Fruit fly (Drosophila melanogaster) whole organism, wandering third instar larva: ENCODE measurements around the gene Or9a.

Source experiments
- Abd-B ChIP-seq: fragments of >200 bp; optimal IDR thresholded peaks from 2 replicates; lab custom pipeline; 2017; ENCODE audit warnings: missing biosample characterization, missing genetic modification characterization
- CG32264 ChIP-seq: fragments of 200-800 bp; sonication (Bioruptor generic); optimal IDR thresholded peaks from 2 replicates; lab custom pipeline; 2016; ENCODE audit warnings: missing biosample characterization, missing genetic modification characterization
- CG9705 ChIP-seq: fragments of 200-800 bp; sonication (Bioruptor generic); optimal IDR thresholded peaks from 2 replicates; lab custom pipeline; 2018; ENCODE audit warnings: missing biosample characterization, mild to moderate bottlenecking, missing genetic modification characterization
- CrebA ChIP-seq: fragments of 200-800 bp; sonication (Bioruptor generic); optimal IDR thresholded peaks from 2 replicates; lab custom pipeline; 2016; ENCODE audit warnings: missing biosample characterization, mild to moderate bottlenecking, missing genetic modification characterization, borderline replicate concordance
- Dfd ChIP-seq: fragments of >200 bp; optimal IDR thresholded peaks from 2 replicates; lab custom pipeline; 2017; ENCODE audit warnings: missing biosample characterization, missing genetic modification characterization
- Dif ChIP-seq: fragments of 200-275, 200-300 bp; sonication (Bioruptor generic); optimal IDR thresholded peaks from 2 replicates; lab custom pipeline; 2018; ENCODE audit warnings: missing biosample characterization, missing genetic modification characterization; ENCODE audit not compliant: partially characterized antibody
- GATAd ChIP-seq: sonication (Bioruptor generic); optimal IDR thresholded peaks from 2 replicates; lab custom pipeline; 2016; ENCODE audit warnings: missing biosample characterization, missing genetic modification characterization
- HLH106 ChIP-seq: fragments of 200-800 bp; optimal IDR thresholded peaks from 3 replicates; lab custom pipeline; 2019; ENCODE audit warnings: missing biosample characterization, mild to moderate bottlenecking, missing genetic modification characterization, moderate library complexity
- Hnf4 ChIP-seq: fragments of 200-800 bp; sonication (Bioruptor generic); optimal IDR thresholded peaks from 2 replicates; lab custom pipeline; 2016; ENCODE audit warnings: missing biosample characterization, mild to moderate bottlenecking, missing genetic modification characterization
- Hr78 ChIP-seq: fragments of >200 bp; optimal IDR thresholded peaks from 2 replicates; lab custom pipeline; 2017; ENCODE audit warnings: missing biosample characterization, missing genetic modification characterization
- Hr83 ChIP-seq: fragments of 200-300 bp; sonication (Bioruptor generic); optimal IDR thresholded peaks from 2 replicates; lab custom pipeline; 2016; ENCODE audit warnings: missing biosample characterization, mild to moderate bottlenecking, missing genetic modification characterization, moderate library complexity; ENCODE audit not compliant: poor library complexity, severe bottlenecking
- Jra ChIP-seq: sonication (Bioruptor generic); optimal IDR thresholded peaks from 2 replicates; lab custom pipeline; 2016; ENCODE audit warnings: missing biosample characterization, missing genetic modification characterization
- Mio ChIP-seq: sonication (Bioruptor generic); optimal IDR thresholded peaks from 2 replicates; lab custom pipeline; 2016; ENCODE audit warnings: missing biosample characterization, missing genetic modification characterization
- Myc ChIP-seq: fragments of >200 bp; optimal IDR thresholded peaks from 2 replicates; lab custom pipeline; 2017
- N ChIP-seq: fragments of >200 bp; optimal IDR thresholded peaks from 2 replicates; lab custom pipeline; 2018; ENCODE audit warnings: missing biosample characterization, missing external identifiers, missing genetic modification characterization
- OdsH ChIP-seq: fragments of 200-800 bp; sonication (Bioruptor generic); optimal IDR thresholded peaks from 2 replicates; lab custom pipeline; 2016; ENCODE audit warnings: missing biosample characterization, mild to moderate bottlenecking, missing genetic modification characterization
- Rel ChIP-seq, 2 experiments: fragments of 200-800 bp; sonication (Bioruptor generic) in 1 of 2; optimal IDR thresholded peaks; 2 replicates in 1 of 2; 3 replicates in 1 of 2; lab custom pipeline; 2016 to 2019; ENCODE audit warnings: mild to moderate bottlenecking in 2 of 2, missing biosample characterization in 2 of 2, missing genetic modification characterization in 2 of 2, moderate library complexity in 1 of 2
- Sp1 ChIP-seq: fragments of 200-800 bp; sonication (Bioruptor generic); optimal IDR thresholded peaks from 3 replicates; lab custom pipeline; 2019; ENCODE audit warnings: missing biosample characterization, mild to moderate bottlenecking, missing genetic modification characterization, moderate library complexity
- Vsx2 ChIP-seq: fragments of 200-300, 225-300 bp; sonication (Bioruptor generic); optimal IDR thresholded peaks from 2 replicates; lab custom pipeline; 2018; ENCODE audit warnings: missing biosample characterization, missing genetic modification characterization; ENCODE audit not compliant: partially characterized antibody
- br ChIP-seq: fragments of 200-800 bp; sonication (Bioruptor generic); optimal IDR thresholded peaks from 2 replicates; lab custom pipeline; 2016; ENCODE audit warnings: missing biosample characterization, missing genetic modification characterization
- brk ChIP-seq: fragments of 200-800 bp; sonication (Bioruptor generic); optimal IDR thresholded peaks from 2 replicates; lab custom pipeline; 2016; ENCODE audit warnings: missing biosample characterization, mild to moderate bottlenecking, missing genetic modification characterization
- dl ChIP-seq, 2 experiments: fragments of 175-275, 200-275 bp in 1 of 2; fragments of 200-275 bp in 1 of 2; sonication (Bioruptor generic); optimal IDR thresholded peaks; lab custom pipeline; 2018; ENCODE audit warnings: mild to moderate bottlenecking in 2 of 2, missing biosample characterization in 2 of 2, missing genetic modification characterization in 2 of 2, moderate library complexity in 2 of 2; ENCODE audit not compliant: partially characterized antibody in 2 of 2, insufficient read depth in 1 of 2
- dmrt93B ChIP-seq: fragments of 200-800 bp; sonication (Bioruptor generic); optimal IDR thresholded peaks from 2 replicates; lab custom pipeline; 2018; ENCODE audit warnings: missing biosample characterization, mild to moderate bottlenecking, missing genetic modification characterization
- dsf ChIP-seq: sonication (Bioruptor generic); optimal IDR thresholded peaks from 2 replicates; lab custom pipeline; 2016; ENCODE audit warnings: missing biosample characterization, missing genetic modification characterization, borderline replicate concordance
- ey ChIP-seq: fragments of 200-800 bp; sonication (Bioruptor generic); optimal IDR thresholded peaks from 2 replicates; lab custom pipeline; 2016; ENCODE audit warnings: missing biosample characterization, missing genetic modification characterization
- foxo ChIP-seq, 2 experiments: fragments of 200-800 bp; sonication (Bioruptor generic); optimal IDR thresholded peaks; 2 replicates in 1 of 2; 3 replicates in 1 of 2; lab custom pipeline; 2016 to 2017; ENCODE audit warnings: missing biosample characterization in 2 of 2, missing genetic modification characterization in 2 of 2
- fru ChIP-seq: fragments of 200-800 bp; sonication (Bioruptor generic); optimal IDR thresholded peaks from 3 replicates; lab custom pipeline; 2016; ENCODE audit warnings: missing biosample characterization, mild to moderate bottlenecking, missing genetic modification characterization
- h ChIP-seq: fragments of 200-800 bp; sonication (Bioruptor generic); optimal IDR thresholded peaks from 3 replicates; lab custom pipeline; 2016; ENCODE audit warnings: missing biosample characterization, mild to moderate bottlenecking, missing genetic modification characterization
- jim ChIP-seq: fragments of 175-275, 200-325 bp; sonication (Bioruptor generic); optimal IDR thresholded peaks from 2 replicates; lab custom pipeline; 2016; ENCODE audit warnings: missing biosample characterization, mild to moderate bottlenecking, missing genetic modification characterization
- lola ChIP-seq: fragments of >200 bp; optimal IDR thresholded peaks from 2 replicates; lab custom pipeline; 2017; ENCODE audit warnings: missing biosample characterization, missing genetic modification characterization
- pan ChIP-seq: fragments of >200 bp; optimal IDR thresholded peaks from 2 replicates; lab custom pipeline; 2017
- psq ChIP-seq: fragments of 200-800 bp; sonication (Bioruptor generic); optimal IDR thresholded peaks from 3 replicates; lab custom pipeline; 2017; ENCODE audit warnings: missing biosample characterization, mild to moderate bottlenecking, missing genetic modification characterization, moderate library complexity
- rgr ChIP-seq: fragments of 200-800 bp; sonication (Bioruptor generic); optimal IDR thresholded peaks from 3 replicates; lab custom pipeline; 2016; ENCODE audit warnings: missing biosample characterization, mild to moderate bottlenecking, missing genetic modification characterization
- sage ChIP-seq: fragments of 200-800 bp; sonication (Bioruptor generic); optimal IDR thresholded peaks from 2 replicates; lab custom pipeline; 2016; ENCODE audit warnings: missing biosample characterization, mild to moderate bottlenecking, missing genetic modification characterization
- sv ChIP-seq: fragments of 200-800 bp; sonication (Bioruptor generic); optimal IDR thresholded peaks from 3 replicates; lab custom pipeline; 2016; ENCODE audit warnings: missing biosample characterization, missing genetic modification characterization
- tai ChIP-seq: sonication (Bioruptor generic); optimal IDR thresholded peaks from 2 replicates; lab custom pipeline; 2016; ENCODE audit warnings: missing biosample characterization, missing genetic modification characterization
- usp ChIP-seq: fragments of >200 bp; optimal IDR thresholded peaks from 2 replicates; lab custom pipeline; 2017; ENCODE audit warnings: missing biosample characterization, missing genetic modification characterization
- woc ChIP-seq: sonication (Bioruptor generic); optimal IDR thresholded peaks from 2 replicates; lab custom pipeline; 2016; ENCODE audit warnings: missing biosample characterization, mild to moderate bottlenecking, missing genetic modification characterization

Or9a gene

dm6 chrX:10460506-10461114, 1.1 kb upstream of the Or9a start, which contains the start of gene Neb-cGP:
Neb-cGP (plus strand) TSS chrX:10460736.
- TF ChIP-seq Dfd (GFP tag; lab: Kevin White, UChicago) (no peak), Sp1 (GFP tag; lab: Kevin White, UChicago) (peak; percentile 56), dl (GFP tag; optimal IDR thresholded peaks at IDR 0.05; lab: Kevin White, UChicago; ENCODE audit: insufficient read depth in 1 of 2, partially characterized antibody in 2 of 2) (no peak), OdsH (GFP tag; lab: Kevin White, UChicago) (peak; percentile 55), Abd-B (GFP tag; lab: Kevin White, UChicago) (no peak), rgr (GFP tag; lab: Kevin White, UChicago) (peak; percentile 75), br (GFP tag; lab: Kevin White, UChicago) (peak; percentile 53), Myc (lab: Kevin White, UChicago) (peak; percentile 45), Hr83 (GFP tag; lab: Kevin White, UChicago) (peak; percentile 90), h (GFP tag; lab: Kevin White, UChicago) (peak; percentile 77), ey (GFP tag; lab: Kevin White, UChicago) (peak; percentile 48), Hr78 (GFP tag; lab: Kevin White, UChicago) (no peak), Dif (GFP tag; lab: Kevin White, UChicago) (no peak), pan (lab: Kevin White, UChicago) (no peak), Hnf4 (GFP tag; lab: Kevin White, UChicago) (no peak), Rel (GFP tag; optimal IDR thresholded peaks at IDR 0.05; lab: Kevin White, UChicago) (no peak), Rel (tag; optimal IDR thresholded peaks at IDR 0.05; lab: Kevin White, UChicago) (peak; percentile 65), HLH106 (peak; percentile 66), jim (GFP tag; lab: Kevin White, UChicago) (no peak), CG32264 (GFP tag; lab: Kevin White, UChicago) (no peak), brk (GFP tag; lab: Kevin White, UChicago) (no peak), lola (GFP tag; lab: Kevin White, UChicago) (no peak), sv (GFP tag; lab: Kevin White, UChicago) (peak; percentile 51), Vsx2 (GFP tag; lab: Kevin White, UChicago) (no peak), sage (GFP tag; lab: Kevin White, UChicago) (peak; percentile 31), Mio (GFP tag; lab: Kevin White, UChicago) (no peak), dsf (GFP tag; lab: Kevin White, UChicago) (peak; percentile 39), woc (GFP tag; lab: Kevin White, UChicago) (peak; percentile 11), GATAd (GFP tag; lab: Kevin White, UChicago) (no peak), CrebA (GFP tag; lab: Kevin White, UChicago) (no peak), fru (GFP tag; lab: Kevin White, UChicago) (peak; percentile 62), dmrt93B (GFP tag; lab: Kevin White, UChicago) (peak; percentile 51), tai (GFP tag; lab: Kevin White, UChicago) (no peak), N (GFP tag; lab: Kevin White, UChicago) (no peak), Jra (no peak), CG9705 (GFP tag; lab: Kevin White, UChicago) (peak; percentile 58), usp (GFP tag; lab: Kevin White, UChicago) (no peak), foxo (GFP tag; optimal IDR thresholded peaks at IDR 0.05; lab: Kevin White, UChicago) (peak in 1 of 2 experiments; percentile 83), psq (GFP tag; lab: Kevin White, UChicago) (peak; percentile 46)

dm6 chrX:10454795-10455194, 4.7 kb downstream of the Or9a start, which contains the start of gene CG32683:
CG32683 (minus strand) TSS chrX:10454895.
- TF ChIP-seq usp (GFP tag; lab: Kevin White, UChicago), result no peak
- TF ChIP-seq OdsH (GFP tag; lab: Kevin White, UChicago), result no peak
- TF ChIP-seq Dif (GFP tag; lab: Kevin White, UChicago), result no peak
- TF ChIP-seq Mio (GFP tag; lab: Kevin White, UChicago), result no peak
- TF ChIP-seq psq (GFP tag; lab: Kevin White, UChicago), result no peak
- TF ChIP-seq rgr (GFP tag; lab: Kevin White, UChicago), result no peak
- no peak for TF ChIP-seq h (GFP tag; lab: Kevin White, UChicago)
- no peak for TF ChIP-seq dl (GFP tag; optimal IDR thresholded peaks at IDR 0.05; lab: Kevin White, UChicago; ENCODE audit: insufficient read depth in 1 of 2, partially characterized antibody in 2 of 2)
- no peak for TF ChIP-seq dsf (GFP tag; lab: Kevin White, UChicago)
- no peak for TF ChIP-seq Abd-B (GFP tag; lab: Kevin White, UChicago)
- TF ChIP-seq Hr78 (GFP tag; lab: Kevin White, UChicago), result no peak
